Worm (Caenorhabditis elegans) whole organism, L1 larva: Measurements from ENCODE around the gene lrr-1.

Source experiments
- Y116A8C.19 ChIP-seq: sonication (generic microtip); optimal IDR thresholded peaks from 2 replicates; lab custom pipeline; 2016; ENCODE audit warnings: missing compliant biosample characterization, missing genetic modification characterization, borderline replicate concordance
- ama-1 ChIP-seq: fragments of 150-350 bp; optimal IDR thresholded peaks from 2 replicates; lab custom pipeline; 2014
- dpl-1 ChIP-seq, 3 experiments: fragments of 150-350 bp in 2 of 3; sonication (generic microtip) in 1 of 3; optimal IDR thresholded peaks; 2 replicates each; lab custom pipeline; 2014 to 2017; ENCODE audit warnings: missing biosample characterization in 3 of 3, missing genetic modification characterization in 3 of 3, missing genetic modification reagents in 3 of 3
- hlh-4 ChIP-seq: sonication (generic microtip); optimal IDR thresholded peaks from 2 replicates; lab custom pipeline; 2016; ENCODE audit warnings: mild to moderate bottlenecking, missing genetic modification characterization, missing compliant biosample characterization
- jun-1 ChIP-seq: fragments of 150-350 bp; optimal IDR thresholded peaks from 2 replicates; lab custom pipeline; 2014; ENCODE audit warnings: missing biosample characterization, missing genetic modification reagents, missing genetic modification characterization
- lin-15B ChIP-seq: fragments of 150-350 bp; sonication (generic microtip); optimal IDR thresholded peaks from 3 replicates; lab custom pipeline; 2014; ENCODE audit warnings: missing biosample characterization, missing genetic modification characterization
- unc-98 ChIP-seq: fragments of 200-800 bp; sonication (Bioruptor generic); IDR thresholded peaks from 2 replicates; pipeline ENCODE4 v1.3.6; 2022; ENCODE audit warnings: missing genetic modification characterization, missing compliant biosample characterization
- zag-1 ChIP-seq: fragments of 150-350 bp; optimal IDR thresholded peaks from 2 replicates; lab custom pipeline; 2014; ENCODE audit warnings: missing biosample characterization, missing genetic modification characterization

- no peak for TF ChIP-seq dpl-1 (GFP tag; optimal IDR thresholded peaks at IDR 0.05; lab: Kevin White, UChicago)
- TF ChIP-seq zag-1 (tag; lab: Kevin White, UChicago) = no peak
- TF ChIP-seq lin-15B = no peak
- TF ChIP-seq unc-98 = no peak
- no peak for TF ChIP-seq Y116A8C.19 (tag; lab: Kevin White, UChicago)
- TF ChIP-seq ama-1 (lab: Kevin White, UChicago) = no peak
- TF ChIP-seq hlh-4 (tag; lab: Kevin White, UChicago) = no peak
- no peak for TF ChIP-seq jun-1 (tag; lab: Kevin White, UChicago)
Measured at ce11 chrII:5027952-5028351, 8.3 kb downstream of the lrr-1 start.
